Worm (Caenorhabditis elegans) whole organism, early embryonic: ENCODE measurements around the gene F25E2.2.

Experiments used
- flt-1 ChIP-seq: fragments of 200-800 bp; sonication (Bioruptor generic); IDR thresholded peaks from 2 replicates; pipeline ENCODE4 v1.3.6; 2022; ENCODE audit warnings: missing genetic modification characterization, missing compliant biosample characterization
- tbx-11 ChIP-seq: fragments of 200-800 bp; sonication (Bioruptor generic); IDR thresholded peaks from 2 replicates; pipeline ENCODE4 v1.3.6; 2022; ENCODE audit warnings: missing genetic modification characterization, missing compliant biosample characterization

DNA sequence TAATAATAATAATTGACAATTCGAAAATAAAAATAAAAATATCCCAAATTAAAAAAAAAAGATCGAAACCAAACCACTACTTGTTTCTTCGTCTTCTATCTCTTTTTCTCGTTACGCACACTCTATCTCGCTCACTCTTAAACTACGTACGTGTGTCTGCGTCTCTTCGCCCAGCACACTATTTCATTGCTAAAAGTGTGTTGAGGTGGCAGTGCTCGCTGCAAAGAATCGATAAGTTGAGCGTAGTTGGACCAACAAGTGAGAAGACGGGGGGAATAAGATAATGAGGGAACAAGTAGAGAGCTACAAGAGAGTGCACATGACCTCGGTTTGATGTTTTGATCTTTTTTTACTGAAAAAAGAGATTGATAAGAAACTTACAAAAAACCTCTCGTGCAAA is 15.3 kb upstream of the F25E2.2 start:
- TF ChIP-seq flt-1 (GFP tag; lab: Robert Waterston, UW) (no peak), tbx-11 (GFP tag; lab: Robert Waterston, UW) (no peak)
